Fruit fly (Drosophila melanogaster) Kc167 (cell line): ENCODE measurements around the gene Pus7.

Experiments used
- Myc ChIP-seq: fragments of >200 bp; optimal IDR thresholded peaks from 2 replicates; lab custom pipeline; 2017; ENCODE audit warnings: missing external identifiers
- h ChIP-seq: fragments of >200 bp; optimal IDR thresholded peaks from 3 replicates; lab custom pipeline; 2018; ENCODE audit warnings: missing external identifiers
- psq ChIP-seq: fragments of >200 bp; optimal IDR thresholded peaks from 2 replicates; lab custom pipeline; 2017; ENCODE audit warnings: missing external identifiers
- ttk ChIP-seq: sonication (Bioruptor generic); optimal IDR thresholded peaks from 2 replicates; lab custom pipeline; 2017; ENCODE audit warnings: missing external identifiers

Pus7 gene

DNA sequence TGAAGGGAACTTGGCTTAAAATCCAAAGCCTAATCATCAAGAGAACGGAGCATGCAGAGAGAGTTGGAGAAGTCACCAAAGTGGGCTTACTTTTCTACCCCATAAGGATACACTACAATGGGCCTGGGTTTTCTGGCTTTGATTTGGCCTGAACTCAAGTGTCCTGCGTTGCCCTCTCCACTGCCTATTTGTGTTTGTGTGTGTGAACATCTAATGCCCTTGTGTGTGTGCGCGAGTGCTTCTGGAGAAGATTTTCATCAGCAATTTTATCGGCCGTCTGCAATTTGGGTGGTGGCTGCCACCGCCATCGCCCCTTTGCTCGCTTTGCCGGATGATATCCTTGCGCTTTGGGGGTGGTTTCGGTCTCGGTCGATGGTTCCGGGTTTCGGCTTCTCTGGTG is 50.8 kb downstream of the Pus7 start:
- TF ChIP-seq ttk (lab: Kevin White, UChicago): no peak
- TF ChIP-seq psq (lab: Kevin White, UChicago): no peak
- no peak for TF ChIP-seq Myc (lab: Kevin White, UChicago)
- TF ChIP-seq h (lab: Kevin White, UChicago): no peak
